Fruit fly (Drosophila melanogaster) whole organism, prepupa: ENCODE measurements around the gene CG11768.

Experiments
- Blimp-1 ChIP-seq: fragments of 200-800 bp; sonication (Bioruptor generic); optimal IDR thresholded peaks from 3 replicates; lab custom pipeline; 2017; ENCODE audit warnings: missing biosample characterization, missing genetic modification characterization, mild to moderate bottlenecking, moderate library complexity, missing genetic modification reagents
- CG10631 ChIP-seq: fragments of 200-800 bp; sonication (Bioruptor generic); optimal IDR thresholded peaks from 2 replicates; lab custom pipeline; 2016; ENCODE audit warnings: missing biosample characterization, missing genetic modification characterization
- CG11294 ChIP-seq: fragments of 200-800 bp; sonication (Bioruptor generic); IDR thresholded peaks from 2 replicates; pipeline ENCODE4 v1.3.6; 2022; ENCODE audit warnings: missing biosample characterization, missing genetic modification characterization
- CG11762 ChIP-seq: fragments of 200-800 bp; sonication (Bioruptor generic); optimal IDR thresholded peaks from 3 replicates; lab custom pipeline; 2016; ENCODE audit warnings: missing biosample characterization, missing genetic modification characterization; ENCODE audit not compliant: insufficient read depth
- CG1621 ChIP-seq: fragments of 200-800 bp; sonication (Bioruptor generic); optimal IDR thresholded peaks from 3 replicates; lab custom pipeline; 2018; ENCODE audit warnings: missing biosample characterization, mild to moderate bottlenecking, missing genetic modification characterization
- CG16779 ChIP-seq: fragments of 200-800 bp; sonication (Bioruptor generic); optimal IDR thresholded peaks from 3 replicates; lab custom pipeline; 2017; ENCODE audit warnings: missing biosample characterization, mild to moderate bottlenecking, missing genetic modification characterization
- CG31627 ChIP-seq: fragments of 200-800 bp; sonication (Bioruptor generic); optimal IDR thresholded peaks from 3 replicates; lab custom pipeline; 2016; ENCODE audit warnings: missing biosample characterization, missing genetic modification characterization
- CG32006 ChIP-seq: fragments of 200-800 bp; sonication (Bioruptor generic); optimal IDR thresholded peaks from 3 replicates; lab custom pipeline; 2017; ENCODE audit warnings: missing biosample characterization, mild to moderate bottlenecking, missing genetic modification characterization
- CG3919 ChIP-seq: fragments of 200-800 bp; sonication (Bioruptor generic); optimal IDR thresholded peaks from 3 replicates; lab custom pipeline; 2016; ENCODE audit warnings: missing biosample characterization, missing genetic modification characterization
- CG4318 ChIP-seq: fragments of 200-800 bp; sonication (Bioruptor generic); optimal IDR thresholded peaks from 3 replicates; lab custom pipeline; 2017; ENCODE audit warnings: missing biosample characterization, mild to moderate bottlenecking, missing genetic modification characterization
- CG6163 ChIP-seq: fragments of 200-800 bp; sonication (Bioruptor generic); IDR thresholded peaks from 3 replicates; pipeline ENCODE4 v1.3.6; 2022; ENCODE audit warnings: missing biosample characterization, missing genetic modification characterization
- CG6276 ChIP-seq: fragments of 200-800 bp; sonication (Bioruptor generic); optimal IDR thresholded peaks from 2 replicates; lab custom pipeline; 2017; ENCODE audit warnings: missing biosample characterization, mild to moderate bottlenecking, missing genetic modification characterization
- CG6792 ChIP-seq: fragments of 200-800 bp; sonication (Bioruptor generic); optimal IDR thresholded peaks from 3 replicates; lab custom pipeline; 2016; ENCODE audit warnings: missing biosample characterization, missing genetic modification characterization
- CG6808 ChIP-seq: fragments of 200-800 bp; sonication (Bioruptor generic); optimal IDR thresholded peaks from 3 replicates; lab custom pipeline; 2017; ENCODE audit warnings: missing biosample characterization, missing genetic modification characterization, mild to moderate bottlenecking, moderate library complexity, missing genetic modification reagents
- CG7368 ChIP-seq: fragments of 200-800 bp; sonication (Bioruptor generic); optimal IDR thresholded peaks from 3 replicates; lab custom pipeline; 2016; ENCODE audit warnings: missing biosample characterization, missing genetic modification characterization
- CG8119 ChIP-seq: fragments of 200-800 bp; sonication (Bioruptor generic); IDR thresholded peaks from 3 replicates; pipeline ENCODE4 v1.3.6; 2022; ENCODE audit warnings: missing biosample characterization, missing genetic modification characterization
- CG8319 ChIP-seq: fragments of 200-800 bp; sonication (Bioruptor generic); optimal IDR thresholded peaks from 3 replicates; lab custom pipeline; 2016; ENCODE audit warnings: missing biosample characterization, missing genetic modification characterization
- CG8632 ChIP-seq: fragments of 200-800 bp; sonication (Bioruptor generic); optimal IDR thresholded peaks from 3 replicates; lab custom pipeline; 2016; ENCODE audit warnings: missing biosample characterization, missing genetic modification characterization
- CG9139 ChIP-seq: fragments of 200-800 bp; sonication (Bioruptor generic); optimal IDR thresholded peaks from 3 replicates; lab custom pipeline; 2017; ENCODE audit warnings: missing biosample characterization, mild to moderate bottlenecking, missing genetic modification characterization
- Eip75B ChIP-seq: fragments of 200-800 bp; sonication (Bioruptor generic); optimal IDR thresholded peaks from 3 replicates; lab custom pipeline; 2016; ENCODE audit warnings: missing biosample characterization, missing genetic modification characterization
- Eip78C ChIP-seq: fragments of 200-800 bp; sonication (Bioruptor generic); peaks from one replicate; lab custom pipeline; 2016; ENCODE audit warnings: missing biosample characterization, missing genetic modification characterization
- Eip93F ChIP-seq: fragments of 200-800 bp; sonication (Bioruptor generic); optimal IDR thresholded peaks from 2 replicates; lab custom pipeline; 2016; ENCODE audit warnings: missing biosample characterization, mild to moderate bottlenecking, missing genetic modification characterization
- Ets21C ChIP-seq: fragments of 200-800 bp; sonication (Bioruptor generic); optimal IDR thresholded peaks from 3 replicates; lab custom pipeline; 2016; ENCODE audit warnings: missing biosample characterization, missing genetic modification characterization
- Ets96B ChIP-seq: fragments of 200-800 bp; optimal IDR thresholded peaks from 2 replicates; lab custom pipeline; 2019; ENCODE audit warnings: missing biosample characterization, mild to moderate bottlenecking, missing genetic modification characterization, moderate library complexity
- Hr38 ChIP-seq: sonication (Bioruptor generic); optimal IDR thresholded peaks from 2 replicates; lab custom pipeline; 2016; ENCODE audit warnings: missing biosample characterization, missing genetic modification characterization
- Hr39 ChIP-seq: fragments of 200-800 bp; sonication (Bioruptor generic); optimal IDR thresholded peaks from 2 replicates; lab custom pipeline; 2016; ENCODE audit warnings: missing biosample characterization, missing genetic modification characterization
- Hr4 ChIP-seq: fragments of 200-800 bp; sonication (Bioruptor generic); optimal IDR thresholded peaks from 3 replicates; lab custom pipeline; 2016; ENCODE audit warnings: missing biosample characterization, missing genetic modification characterization
- Lpt ChIP-seq: fragments of 200-800 bp; sonication (Bioruptor generic); optimal IDR thresholded peaks from 3 replicates; lab custom pipeline; 2016; ENCODE audit warnings: missing biosample characterization, missing genetic modification characterization
- Met ChIP-seq: fragments of 200-800 bp; sonication (Bioruptor generic); optimal IDR thresholded peaks from 3 replicates; lab custom pipeline; 2016; ENCODE audit warnings: missing biosample characterization, missing genetic modification characterization
- Sox15 ChIP-seq: fragments of 200-800 bp; sonication (Bioruptor generic); optimal IDR thresholded peaks from 3 replicates; lab custom pipeline; 2016; ENCODE audit warnings: missing biosample characterization, missing genetic modification characterization
- achi ChIP-seq: fragments of 200-800 bp; sonication (Bioruptor generic); optimal IDR thresholded peaks from 3 replicates; lab custom pipeline; 2016; ENCODE audit warnings: missing biosample characterization, missing genetic modification characterization
- acj6 ChIP-seq: fragments of 200-800 bp; sonication (Bioruptor generic); optimal IDR thresholded peaks from 3 replicates; lab custom pipeline; 2016; ENCODE audit warnings: missing biosample characterization, missing genetic modification characterization
- cyc ChIP-seq: fragments of 200-800 bp; sonication (Bioruptor generic); optimal IDR thresholded peaks from 3 replicates; lab custom pipeline; 2016; ENCODE audit warnings: missing biosample characterization, missing genetic modification characterization
- dac ChIP-seq: fragments of 200-800 bp; sonication (Bioruptor generic); optimal IDR thresholded peaks from 2 replicates; lab custom pipeline; 2017; ENCODE audit warnings: missing biosample characterization, mild to moderate bottlenecking, missing genetic modification characterization
- dsx ChIP-seq: fragments of 200-800 bp; optimal IDR thresholded peaks from 3 replicates; lab custom pipeline; 2019; ENCODE audit warnings: missing biosample characterization, mild to moderate bottlenecking, missing genetic modification characterization, moderate library complexity; ENCODE audit not compliant: poor library complexity, severe bottlenecking
- eg ChIP-seq: fragments of 200-800 bp; sonication (Bioruptor generic); IDR thresholded peaks from 3 replicates; pipeline ENCODE4 v1.3.6; 2022; ENCODE audit warnings: missing biosample characterization, missing genetic modification characterization
- esn ChIP-seq: fragments of 200-800 bp; sonication (Bioruptor generic); optimal IDR thresholded peaks from 2 replicates; lab custom pipeline; 2016; ENCODE audit warnings: missing biosample characterization, mild to moderate bottlenecking, missing genetic modification characterization, moderate library complexity
- fd59A ChIP-seq: fragments of 200-800 bp; sonication (Bioruptor generic); optimal IDR thresholded peaks from 2 replicates; lab custom pipeline; 2017; ENCODE audit warnings: missing biosample characterization, mild to moderate bottlenecking, missing genetic modification characterization, missing genetic modification reagents
- fd85E ChIP-seq: fragments of 200-800 bp; sonication (Bioruptor generic); optimal IDR thresholded peaks from 3 replicates; lab custom pipeline; 2016; ENCODE audit warnings: missing biosample characterization, missing genetic modification characterization
- fkh ChIP-seq: fragments of 200-800 bp; sonication (Bioruptor generic); optimal IDR thresholded peaks from 3 replicates; lab custom pipeline; 2017; ENCODE audit warnings: missing biosample characterization, mild to moderate bottlenecking, missing genetic modification characterization, moderate library complexity
- lz ChIP-seq: fragments of 200-800 bp; sonication (Bioruptor generic); optimal IDR thresholded peaks from 3 replicates; lab custom pipeline; 2016; ENCODE audit warnings: missing biosample characterization, missing genetic modification characterization
- pdm3 ChIP-seq: fragments of 200-800 bp; sonication (Bioruptor generic); optimal IDR thresholded peaks from 3 replicates; lab custom pipeline; 2016; ENCODE audit warnings: missing biosample characterization, missing genetic modification characterization
- spab ChIP-seq: fragments of 200-800 bp; sonication (Bioruptor generic); optimal IDR thresholded peaks from 2 replicates; lab custom pipeline; 2017; ENCODE audit warnings: missing biosample characterization, mild to moderate bottlenecking, missing genetic modification characterization, missing genetic modification reagents
- ss ChIP-seq, 2 experiments: fragments of 200-800 bp; sonication (Bioruptor generic); optimal IDR thresholded peaks; 2 replicates in 1 of 2; 3 replicates in 1 of 2; lab custom pipeline; 2017 to 2018; ENCODE audit warnings: mild to moderate bottlenecking in 2 of 2, missing biosample characterization in 2 of 2, missing genetic modification characterization in 2 of 2, moderate library complexity in 1 of 2
- svp ChIP-seq: fragments of 200-800 bp; sonication (Bioruptor generic); peaks from one replicate; lab custom pipeline; 2016; ENCODE audit warnings: missing biosample characterization, missing genetic modification characterization
- topi ChIP-seq: fragments of 200-800 bp; sonication (Bioruptor generic); optimal IDR thresholded peaks from 3 replicates; lab custom pipeline; 2016; ENCODE audit warnings: missing biosample characterization, missing genetic modification characterization
- vri ChIP-seq: fragments of 200-800 bp; sonication (Bioruptor generic); optimal IDR thresholded peaks from 3 replicates; lab custom pipeline; 2016; ENCODE audit warnings: missing biosample characterization, mild to moderate bottlenecking, missing genetic modification characterization

Gene CG11768

dm6 chr3R:8712722-8713131 lies 55.3 kb downstream of the CG11768 start, which contains the start of gene CG8112 (continued):
- TF ChIP-seq Ets96B (tag; lab: Kevin White, UChicago) (no peak), CG31627 (GFP tag; lab: Kevin White, UChicago) (no peak), CG11762 (GFP tag; lab: Kevin White, UChicago) (no peak), Eip78C (peak; percentile 63), CG10631 (GFP tag; lab: Kevin White, UChicago) (peak; percentile 19), CG6276 (peak; percentile 1), dsx (peak; percentile 21), eg (GFP tag; lab: Robert Waterston, UW) (peak; percentile 41; the same call in 2 of the 3 replicates), Sox15 (GFP tag; lab: Kevin White, UChicago) (no peak), CG6792 (GFP tag; lab: Kevin White, UChicago) (no peak), CG8119 (GFP tag; lab: Robert Waterston, UW) (no peak), Hr38 (GFP tag; lab: Kevin White, UChicago) (no peak), topi (GFP tag; lab: Kevin White, UChicago) (peak; percentile 2), fd85E (GFP tag; lab: Kevin White, UChicago) (no peak), Hr39 (no peak), Ets21C (GFP tag; lab: Kevin White, UChicago) (no peak), achi (peak; percentile 46), Lpt (GFP tag; lab: Kevin White, UChicago) (no peak), CG32006 (GFP tag; lab: Kevin White, UChicago) (peak; percentile 74), CG3919 (peak; percentile 34)

- TF ChIP-seq CG8632 (no peak), CG11762 (GFP tag; lab: Kevin White, UChicago) (no peak), cyc (GFP tag; lab: Kevin White, UChicago) (no peak), ss (GFP tag; optimal IDR thresholded peaks at IDR 0.05; lab: Kevin White, UChicago) (no peak), fd59A (no peak), CG4318 (GFP tag; lab: Kevin White, UChicago) (no peak), Blimp-1 (GFP tag; lab: Kevin White, UChicago) (no peak), Ets96B (tag; lab: Kevin White, UChicago) (no peak), CG3919 (peak; percentile 6), CG9139 (GFP tag; lab: Kevin White, UChicago) (no peak), vri (GFP tag; lab: Kevin White, UChicago) (peak; percentile 42), CG6808 (GFP tag; lab: Kevin White, UChicago) (no peak), dsx (no peak), CG1621 (tag; lab: Kevin White, UChicago) (no peak), CG8319 (GFP tag; lab: Kevin White, UChicago) (no peak), esn (no peak), CG32006 (GFP tag; lab: Kevin White, UChicago) (no peak), Hr4 (GFP tag; lab: Kevin White, UChicago) (no peak), spab (GFP tag; lab: Kevin White, UChicago) (no peak), topi (GFP tag; lab: Kevin White, UChicago) (no peak), Met (GFP tag; lab: Kevin White, UChicago) (peak; percentile 21), Sox15 (GFP tag; lab: Kevin White, UChicago) (no peak), Hr39 (no peak), Eip75B (GFP tag; lab: Kevin White, UChicago) (peak; percentile 34), achi (no peak), dac (GFP tag; lab: Kevin White, UChicago) (no peak), CG11294 (GFP tag; lab: Robert Waterston, UW) (no peak), CG16779 (peak; percentile 15), Eip78C (peak; percentile 42), Eip93F (GFP tag; lab: Kevin White, UChicago) (peak; percentile 2), CG8119 (GFP tag; lab: Robert Waterston, UW) (peak; percentile 24; the same call in 2 of the 3 replicates), lz (no peak), Lpt (GFP tag; lab: Kevin White, UChicago) (no peak), CG7368 (GFP tag; lab: Kevin White, UChicago) (no peak), svp (GFP tag; lab: Kevin White, UChicago) (peak; percentile 92), fkh (GFP tag; lab: Kevin White, UChicago) (no peak), CG10631 (GFP tag; lab: Kevin White, UChicago) (no peak), pdm3 (GFP tag; lab: Kevin White, UChicago) (no peak), CG31627 (GFP tag; lab: Kevin White, UChicago) (no peak), acj6 (GFP tag; lab: Kevin White, UChicago) (no peak), CG6163 (GFP tag; lab: Robert Waterston, UW) (peak; percentile 76)
These were observed 56.0 kb downstream of the CG11768 start for dm6 chr3R:8711890-8712449.
